Worm (Caenorhabditis elegans): ENCODE measurements around the gene srsx-36.

The srsx-36 gene

DNA sequence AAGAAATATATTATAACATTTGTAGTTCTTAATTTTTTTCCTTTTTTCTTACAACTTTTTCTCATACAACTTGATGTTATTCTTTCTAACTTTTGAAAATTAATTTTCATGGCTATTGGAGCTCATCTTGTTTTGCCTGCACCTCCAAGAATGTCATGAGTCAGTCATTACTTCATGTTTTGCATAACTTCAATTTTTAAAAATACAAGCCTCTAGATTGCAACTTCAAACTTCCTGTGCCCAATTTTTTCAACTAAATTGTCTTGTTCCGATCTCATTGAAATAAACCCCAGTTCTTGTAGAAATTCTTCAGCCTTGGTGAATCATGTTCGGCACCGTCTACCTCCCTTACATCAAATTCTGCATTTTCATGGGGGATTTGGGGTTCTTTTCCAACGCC, 51.0 kb downstream of the srsx-36 start, which contains the start of gene str-9:
Gene str-9, plus strand, starts transcription at position 301 of the 400 bp plus-strand sequence.
- no peak for TF ChIP-seq nfya-1 (tag; optimal IDR thresholded peaks at IDR 0.05; ENCODE audit: borderline replicate concordance, insufficient read depth)
- no peak for TF ChIP-seq ceh-27 (GFP tag; optimal IDR thresholded peaks at IDR 0.05)
- no peak for TF ChIP-seq ceh-91 (GFP tag; IDR thresholded peaks at IDR 0.05)
- no peak for TF ChIP-seq rec-8 (tag; optimal IDR thresholded peaks at IDR 0.05)
- no peak for TF ChIP-seq hsf-1 (GFP tag; IDR thresholded peaks at IDR 0.05)
- no peak for TF ChIP-seq F52B5.7 (tag; optimal IDR thresholded peaks at IDR 0.05)
- no peak for TF ChIP-seq akir-1 (GFP tag; optimal IDR thresholded peaks at IDR 0.05)
- no peak for TF ChIP-seq sptf-2 (GFP tag; optimal IDR thresholded peaks at IDR 0.05)
- no peak for TF ChIP-seq hrde-1 (tag; optimal IDR thresholded peaks at IDR 0.05; ENCODE audit: borderline replicate concordance)
- TF ChIP-seq D2030.7 (GFP tag; IDR thresholded peaks at IDR 0.05): no peak
- no peak for TF ChIP-seq attf-6 (GFP tag; IDR thresholded peaks at IDR 0.05)
